Fruit fly (Drosophila melanogaster) whole organism, wandering third instar larva: ENCODE results near the gene Kots.
A peak's percentile ranks its signal among the peaks of the same experiment; 100 is the strongest.

Source experiments
- CG32264 ChIP-seq: fragments of 200-800 bp; sonication (Bioruptor generic); optimal IDR thresholded peaks from 2 replicates; lab custom pipeline; 2016; ENCODE audit warnings: missing biosample characterization, missing genetic modification characterization
- CG9705 ChIP-seq: fragments of 200-800 bp; sonication (Bioruptor generic); optimal IDR thresholded peaks from 2 replicates; lab custom pipeline; 2018; ENCODE audit warnings: missing biosample characterization, mild to moderate bottlenecking, missing genetic modification characterization
- CrebA ChIP-seq: fragments of 200-800 bp; sonication (Bioruptor generic); optimal IDR thresholded peaks from 2 replicates; lab custom pipeline; 2016; ENCODE audit warnings: missing biosample characterization, mild to moderate bottlenecking, missing genetic modification characterization, borderline replicate concordance
- Dfd ChIP-seq: fragments of >200 bp; optimal IDR thresholded peaks from 2 replicates; lab custom pipeline; 2017; ENCODE audit warnings: missing biosample characterization, missing genetic modification characterization
- Dif ChIP-seq: fragments of 200-275, 200-300 bp; sonication (Bioruptor generic); optimal IDR thresholded peaks from 2 replicates; lab custom pipeline; 2018; ENCODE audit warnings: missing biosample characterization, missing genetic modification characterization; ENCODE audit not compliant: partially characterized antibody
- GATAd ChIP-seq: sonication (Bioruptor generic); optimal IDR thresholded peaks from 2 replicates; lab custom pipeline; 2016; ENCODE audit warnings: missing biosample characterization, missing genetic modification characterization
- HLH106 ChIP-seq: fragments of 200-800 bp; optimal IDR thresholded peaks from 3 replicates; lab custom pipeline; 2019; ENCODE audit warnings: missing biosample characterization, mild to moderate bottlenecking, missing genetic modification characterization, moderate library complexity
- Hnf4 ChIP-seq: fragments of 200-800 bp; sonication (Bioruptor generic); optimal IDR thresholded peaks from 2 replicates; lab custom pipeline; 2016; ENCODE audit warnings: missing biosample characterization, mild to moderate bottlenecking, missing genetic modification characterization
- Hr78 ChIP-seq: fragments of >200 bp; optimal IDR thresholded peaks from 2 replicates; lab custom pipeline; 2017; ENCODE audit warnings: missing biosample characterization, missing genetic modification characterization
- Hr83 ChIP-seq: fragments of 200-300 bp; sonication (Bioruptor generic); optimal IDR thresholded peaks from 2 replicates; lab custom pipeline; 2016; ENCODE audit warnings: missing biosample characterization, mild to moderate bottlenecking, missing genetic modification characterization, moderate library complexity; ENCODE audit not compliant: poor library complexity, severe bottlenecking
- Myc ChIP-seq: fragments of >200 bp; optimal IDR thresholded peaks from 2 replicates; lab custom pipeline; 2017
- N ChIP-seq: fragments of >200 bp; optimal IDR thresholded peaks from 2 replicates; lab custom pipeline; 2018; ENCODE audit warnings: missing biosample characterization, missing external identifiers, missing genetic modification characterization
- OdsH ChIP-seq: fragments of 200-800 bp; sonication (Bioruptor generic); optimal IDR thresholded peaks from 2 replicates; lab custom pipeline; 2016; ENCODE audit warnings: missing biosample characterization, mild to moderate bottlenecking, missing genetic modification characterization
- Rel ChIP-seq, 2 experiments: fragments of 200-800 bp; sonication (Bioruptor generic) in 1 of 2; optimal IDR thresholded peaks; 2 replicates in 1 of 2; 3 replicates in 1 of 2; lab custom pipeline; 2016 to 2019; ENCODE audit warnings: mild to moderate bottlenecking in 2 of 2, missing biosample characterization in 2 of 2, missing genetic modification characterization in 2 of 2, moderate library complexity in 1 of 2
- Sp1 ChIP-seq: fragments of 200-800 bp; sonication (Bioruptor generic); optimal IDR thresholded peaks from 3 replicates; lab custom pipeline; 2019; ENCODE audit warnings: missing biosample characterization, mild to moderate bottlenecking, missing genetic modification characterization, moderate library complexity
- Vsx2 ChIP-seq: fragments of 200-300, 225-300 bp; sonication (Bioruptor generic); optimal IDR thresholded peaks from 2 replicates; lab custom pipeline; 2018; ENCODE audit warnings: missing biosample characterization, missing genetic modification characterization; ENCODE audit not compliant: partially characterized antibody
- br ChIP-seq: fragments of 200-800 bp; sonication (Bioruptor generic); optimal IDR thresholded peaks from 2 replicates; lab custom pipeline; 2016; ENCODE audit warnings: missing biosample characterization, missing genetic modification characterization
- brk ChIP-seq: fragments of 200-800 bp; sonication (Bioruptor generic); optimal IDR thresholded peaks from 2 replicates; lab custom pipeline; 2016; ENCODE audit warnings: missing biosample characterization, mild to moderate bottlenecking, missing genetic modification characterization
- dl ChIP-seq, 2 experiments: fragments of 175-275, 200-275 bp in 1 of 2; fragments of 200-275 bp in 1 of 2; sonication (Bioruptor generic); optimal IDR thresholded peaks; lab custom pipeline; 2018; ENCODE audit warnings: mild to moderate bottlenecking in 2 of 2, missing biosample characterization in 2 of 2, missing genetic modification characterization in 2 of 2, moderate library complexity in 2 of 2; ENCODE audit not compliant: partially characterized antibody in 2 of 2, insufficient read depth in 1 of 2
- dsf ChIP-seq: sonication (Bioruptor generic); optimal IDR thresholded peaks from 2 replicates; lab custom pipeline; 2016; ENCODE audit warnings: missing biosample characterization, missing genetic modification characterization, borderline replicate concordance
- ey ChIP-seq: fragments of 200-800 bp; sonication (Bioruptor generic); optimal IDR thresholded peaks from 2 replicates; lab custom pipeline; 2016; ENCODE audit warnings: missing biosample characterization, missing genetic modification characterization
- foxo ChIP-seq, 2 experiments: fragments of 200-800 bp; sonication (Bioruptor generic); optimal IDR thresholded peaks; 2 replicates in 1 of 2; 3 replicates in 1 of 2; lab custom pipeline; 2016 to 2017; ENCODE audit warnings: missing biosample characterization in 2 of 2, missing genetic modification characterization in 2 of 2
- fru ChIP-seq: fragments of 200-800 bp; sonication (Bioruptor generic); optimal IDR thresholded peaks from 3 replicates; lab custom pipeline; 2016; ENCODE audit warnings: missing biosample characterization, mild to moderate bottlenecking, missing genetic modification characterization
- h ChIP-seq: fragments of 200-800 bp; sonication (Bioruptor generic); optimal IDR thresholded peaks from 3 replicates; lab custom pipeline; 2016; ENCODE audit warnings: missing biosample characterization, mild to moderate bottlenecking, missing genetic modification characterization
- jim ChIP-seq: fragments of 175-275, 200-325 bp; sonication (Bioruptor generic); optimal IDR thresholded peaks from 2 replicates; lab custom pipeline; 2016; ENCODE audit warnings: missing biosample characterization, mild to moderate bottlenecking, missing genetic modification characterization
- pan ChIP-seq: fragments of >200 bp; optimal IDR thresholded peaks from 2 replicates; lab custom pipeline; 2017
- psq ChIP-seq: fragments of 200-800 bp; sonication (Bioruptor generic); optimal IDR thresholded peaks from 3 replicates; lab custom pipeline; 2017; ENCODE audit warnings: missing biosample characterization, mild to moderate bottlenecking, missing genetic modification characterization, moderate library complexity
- rgr ChIP-seq: fragments of 200-800 bp; sonication (Bioruptor generic); optimal IDR thresholded peaks from 3 replicates; lab custom pipeline; 2016; ENCODE audit warnings: missing biosample characterization, mild to moderate bottlenecking, missing genetic modification characterization
- sage ChIP-seq: fragments of 200-800 bp; sonication (Bioruptor generic); optimal IDR thresholded peaks from 2 replicates; lab custom pipeline; 2016; ENCODE audit warnings: missing biosample characterization, mild to moderate bottlenecking, missing genetic modification characterization
- sv ChIP-seq: fragments of 200-800 bp; sonication (Bioruptor generic); optimal IDR thresholded peaks from 3 replicates; lab custom pipeline; 2016; ENCODE audit warnings: missing biosample characterization, missing genetic modification characterization
- tai ChIP-seq: sonication (Bioruptor generic); optimal IDR thresholded peaks from 2 replicates; lab custom pipeline; 2016; ENCODE audit warnings: missing biosample characterization, missing genetic modification characterization
- woc ChIP-seq: sonication (Bioruptor generic); optimal IDR thresholded peaks from 2 replicates; lab custom pipeline; 2016; ENCODE audit warnings: missing biosample characterization, mild to moderate bottlenecking, missing genetic modification characterization

The Kots gene

dm6 chr3R:14006224-14006892 is 42.4 kb upstream of the Kots start:
- TF ChIP-seq Dif (GFP tag; lab: Kevin White, UChicago) (no peak), sage (peak; percentile 29), OdsH (GFP tag; lab: Kevin White, UChicago) (peak; percentile 63), brk (GFP tag; lab: Kevin White, UChicago) (no peak), Rel (GFP tag; optimal IDR thresholded peaks at IDR 0.05; lab: Kevin White, UChicago) (no peak), Rel (tag; optimal IDR thresholded peaks at IDR 0.05; lab: Kevin White, UChicago) (peak; percentile 81), h (GFP tag; lab: Kevin White, UChicago) (peak; percentile 63), Sp1 (GFP tag; lab: Kevin White, UChicago) (peak; percentile 51), dl (GFP tag; optimal IDR thresholded peaks at IDR 0.05; lab: Kevin White, UChicago; ENCODE audit: insufficient read depth in 1 of 2, partially characterized antibody in 2 of 2) (peak in 1 of 2 experiments; percentile 17), HLH106 (tag; lab: Kevin White, UChicago) (peak; percentile 1), br (GFP tag; lab: Kevin White, UChicago) (peak; percentile 59), CrebA (GFP tag; lab: Kevin White, UChicago) (peak; percentile 61), psq (peak; percentile 55), rgr (GFP tag; lab: Kevin White, UChicago) (peak; percentile 60), fru (GFP tag; lab: Kevin White, UChicago) (peak; percentile 53), tai (GFP tag; lab: Kevin White, UChicago) (no peak), woc (GFP tag; lab: Kevin White, UChicago) (no peak), CG32264 (GFP tag; lab: Kevin White, UChicago) (peak; percentile 20), dsf (GFP tag; lab: Kevin White, UChicago) (no peak), Hr83 (GFP tag; lab: Kevin White, UChicago) (peak; percentile 19), ey (peak; percentile 39)

- TF ChIP-seq Hr78: no peak
- no peak for TF ChIP-seq CrebA (GFP tag; lab: Kevin White, UChicago)
- TF ChIP-seq OdsH (GFP tag; lab: Kevin White, UChicago): no peak
- TF ChIP-seq dsf (GFP tag; lab: Kevin White, UChicago): no peak
- TF ChIP-seq Myc (lab: Kevin White, UChicago): no peak
- TF ChIP-seq Hnf4 (GFP tag; lab: Kevin White, UChicago): no peak
- TF ChIP-seq foxo (GFP tag; optimal IDR thresholded peaks at IDR 0.05; lab: Kevin White, UChicago): no peak
- TF ChIP-seq fru (GFP tag; lab: Kevin White, UChicago): no peak
- TF ChIP-seq rgr (GFP tag; lab: Kevin White, UChicago): no peak
- no peak for TF ChIP-seq Vsx2 (GFP tag; lab: Kevin White, UChicago)
- TF ChIP-seq Dfd (GFP tag; lab: Kevin White, UChicago): no peak
- TF ChIP-seq pan (lab: Kevin White, UChicago): no peak
- TF ChIP-seq sv: no peak
- no peak for TF ChIP-seq dl (GFP tag; optimal IDR thresholded peaks at IDR 0.05; lab: Kevin White, UChicago; ENCODE audit: insufficient read depth in 1 of 2, partially characterized antibody in 2 of 2)
- TF ChIP-seq CG32264 (GFP tag; lab: Kevin White, UChicago): no peak
- TF ChIP-seq GATAd (GFP tag; lab: Kevin White, UChicago): no peak
- TF ChIP-seq h (GFP tag; lab: Kevin White, UChicago): no peak
- no peak for TF ChIP-seq ey
- TF ChIP-seq brk (GFP tag; lab: Kevin White, UChicago): no peak
These were observed 41.2 kb upstream of the Kots start for dm6 chr3R:14005152-14005551.

dm6 chr3R:14003845-14004244 is 39.9 kb upstream of the Kots start:
- TF ChIP-seq CG9705 (GFP tag; lab: Kevin White, UChicago) (no peak), CrebA (GFP tag; lab: Kevin White, UChicago) (no peak), tai (GFP tag; lab: Kevin White, UChicago) (no peak), Vsx2 (GFP tag; lab: Kevin White, UChicago) (no peak), h (GFP tag; lab: Kevin White, UChicago) (no peak), sv (no peak), jim (GFP tag; lab: Kevin White, UChicago) (no peak), Dfd (GFP tag; lab: Kevin White, UChicago) (no peak), Hr78 (no peak), N (GFP tag; lab: Kevin White, UChicago) (no peak)
